Fruit fly (Drosophila melanogaster) whole organism, embryonic: ENCODE results near the gene CG17145.

ENCODE experiments used
- CG11093 ChIP-seq: fragments of 200-800 bp; sonication (Bioruptor generic); IDR thresholded peaks from 3 replicates; pipeline ENCODE4 v1.3.6; 2022; ENCODE audit warnings: missing biosample characterization, missing genetic modification characterization
- CG11696 ChIP-seq: fragments of 200-800 bp; sonication (Bioruptor generic); IDR thresholded peaks from 2 replicates; pipeline ENCODE4 v1.3.6; 2022; ENCODE audit warnings: missing biosample characterization, missing genetic modification characterization
- CG12219 ChIP-seq: fragments of 200-800 bp; sonication (Bioruptor generic); optimal IDR thresholded peaks from 3 replicates; lab custom pipeline; 2018; ENCODE audit warnings: missing biosample characterization, mild to moderate bottlenecking, missing genetic modification characterization
- CG13894 ChIP-seq: fragments of 200-800 bp; sonication (Bioruptor generic); optimal IDR thresholded peaks from 3 replicates; lab custom pipeline; 2018; ENCODE audit warnings: missing biosample characterization, mild to moderate bottlenecking, missing genetic modification characterization, moderate library complexity
- CG8281 ChIP-seq: fragments of 200-800 bp; sonication (Bioruptor generic); optimal IDR thresholded peaks from 2 replicates; lab custom pipeline; 2018; ENCODE audit warnings: missing biosample characterization, mild to moderate bottlenecking, missing genetic modification characterization, moderate library complexity
- TFAM ChIP-seq: fragments of 200-800 bp; sonication (Bioruptor generic); optimal IDR thresholded peaks from 2 replicates; lab custom pipeline; 2017; ENCODE audit warnings: missing biosample characterization, missing genetic modification characterization, inconsistent platforms
- Xbp1 ChIP-seq: fragments of 200-800 bp; sonication (Bioruptor generic); optimal IDR thresholded peaks from 3 replicates; lab custom pipeline; 2016; ENCODE audit warnings: missing biosample characterization, mild to moderate bottlenecking, missing genetic modification characterization
- cato ChIP-seq: fragments of 200-800 bp; sonication (Bioruptor generic); optimal IDR thresholded peaks from 2 replicates; lab custom pipeline; 2016; ENCODE audit warnings: missing biosample characterization, missing genetic modification characterization, borderline replicate concordance
- ken ChIP-seq: fragments of 200-800 bp; sonication (Bioruptor generic); IDR thresholded peaks from 3 replicates; pipeline ENCODE4 v1.3.6; 2022; ENCODE audit warnings: missing biosample characterization, missing genetic modification characterization
- nau ChIP-seq: fragments of 200-800 bp; sonication (Bioruptor generic); optimal IDR thresholded peaks from 3 replicates; lab custom pipeline; 2017; ENCODE audit warnings: missing biosample characterization, mild to moderate bottlenecking, missing genetic modification characterization, missing genetic modification reagents
- sd ChIP-seq: fragments of 200-800 bp; sonication (Bioruptor generic); optimal IDR thresholded peaks from 3 replicates; lab custom pipeline; 2018; ENCODE audit warnings: missing biosample characterization, mild to moderate bottlenecking, missing genetic modification characterization, moderate library complexity

Gene CG17145

DNA sequence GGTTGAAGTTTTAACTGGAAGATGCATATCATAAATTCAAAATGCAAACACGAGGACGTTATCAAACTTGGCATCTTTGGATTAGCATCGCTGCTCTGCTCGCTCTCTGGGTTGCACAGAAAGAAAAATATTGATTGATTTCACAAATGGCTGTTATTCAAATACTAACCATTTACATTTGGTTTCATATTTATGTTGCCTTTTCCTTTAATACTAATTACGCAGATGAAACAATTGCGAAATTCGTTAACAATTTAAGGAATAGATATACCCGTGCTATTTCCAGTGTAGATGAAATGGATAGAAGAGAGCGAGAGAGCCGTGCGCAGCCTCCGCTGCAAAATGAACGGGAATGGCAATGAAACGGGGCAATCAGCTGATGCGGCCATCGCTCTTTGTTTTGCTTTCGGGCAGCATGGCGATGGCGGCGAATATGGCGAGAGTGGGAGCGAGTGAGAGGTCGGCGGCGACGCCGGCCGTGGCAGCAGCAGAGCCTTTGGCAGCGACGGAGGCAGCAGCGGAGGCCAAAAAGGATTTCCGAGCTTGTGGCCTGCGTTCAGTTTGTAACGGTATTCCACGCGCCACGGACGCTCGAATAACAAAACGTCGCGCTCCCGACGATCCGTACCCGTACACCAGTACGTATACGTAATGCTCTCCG is 26.0 kb downstream of the CG17145 start, which contains the start of gene rdgC (continued):
- TF ChIP-seq Xbp1 (GFP tag; lab: Kevin White, UChicago) (peak; percentile 96), sd (tag; lab: Kevin White, UChicago) (peak; percentile 80), cato (GFP tag; lab: Kevin White, UChicago) (peak; percentile 87), TFAM (GFP tag; lab: Kevin White, UChicago) (peak; percentile 77), CG8281 (tag; lab: Kevin White, UChicago) (peak; percentile 82), CG13894 (peak; percentile 92), ken (peak; percentile 94), CG12219 (GFP tag; lab: Kevin White, UChicago) (peak; percentile 96), nau (peak; percentile 95)
- TF ChIP-seq, all 482 proteins: peak for 426

DNA sequence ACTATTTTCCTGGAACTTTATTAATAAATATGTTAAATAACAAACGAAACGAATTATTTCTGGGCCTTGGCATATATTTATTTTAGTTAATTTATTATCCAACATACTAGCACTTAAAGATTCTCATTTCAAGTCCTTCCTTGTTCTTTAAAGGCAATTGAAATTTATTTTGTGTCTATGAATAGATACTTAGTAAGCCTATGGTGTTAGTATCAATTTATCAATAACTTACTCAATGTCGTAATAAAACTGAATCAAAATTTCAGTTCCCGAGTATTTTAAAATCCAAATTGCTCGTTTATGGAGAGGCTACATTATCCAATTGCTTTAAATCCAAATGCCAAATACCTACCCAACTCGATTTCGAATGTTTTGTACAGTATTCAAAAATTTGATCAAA is 43.9 kb downstream of the CG17145 start, which contains the start of gene CG32228:
Gene CG32228 (plus strand): TSS at position 301 of the 400 bp plus-strand sequence.
- no peak for TF ChIP-seq CG11093 (GFP tag; lab: Robert Waterston, UW)
- no peak for TF ChIP-seq CG11696 (GFP tag; lab: Robert Waterston, UW)
